Fruit fly (Drosophila melanogaster) whole organism, pupa: ENCODE data around the gene ssp2.

ENCODE experiments used
- CG10348 ChIP-seq: fragments of 200-800 bp; sonication (Bioruptor generic); IDR thresholded peaks from 2 replicates; pipeline ENCODE4 v1.3.6; 2022; ENCODE audit warnings: missing biosample characterization, missing genetic modification characterization
- CG14655 ChIP-seq: fragments of 200-800 bp; sonication (Bioruptor generic); optimal IDR thresholded peaks from 3 replicates; lab custom pipeline; 2017; ENCODE audit warnings: mild to moderate bottlenecking, missing biosample characterization, missing genetic modification reagents, missing genetic modification characterization
- CG32121 ChIP-seq: fragments of 200-800 bp; sonication (Bioruptor generic); IDR thresholded peaks from 2 replicates; pipeline ENCODE4 v1.3.6; 2022; ENCODE audit warnings: missing biosample characterization, missing genetic modification characterization
- CG34367 ChIP-seq: fragments of 200-800 bp; sonication (Bioruptor generic); optimal IDR thresholded peaks from 2 replicates; lab custom pipeline; 2018; ENCODE audit warnings: missing biosample characterization, mild to moderate bottlenecking, missing genetic modification characterization
- CG9948 ChIP-seq: fragments of 200-800 bp; sonication (Bioruptor generic); optimal IDR thresholded peaks from 2 replicates; lab custom pipeline; 2018; ENCODE audit warnings: missing biosample characterization, mild to moderate bottlenecking, missing genetic modification characterization, moderate library complexity
- D1 ChIP-seq: fragments of 200-800 bp; sonication (Bioruptor generic); optimal IDR thresholded peaks from 2 replicates; lab custom pipeline; 2018; ENCODE audit warnings: missing biosample characterization, mild to moderate bottlenecking, missing genetic modification characterization, moderate library complexity
- EcR ChIP-seq: fragments of 200-800 bp; sonication (Bioruptor generic); optimal IDR thresholded peaks from 3 replicates; lab custom pipeline; 2019; ENCODE audit warnings: missing biosample characterization, missing genetic modification characterization, mild to moderate bottlenecking, moderate library complexity, missing genetic modification reagents
- Ets98B ChIP-seq: fragments of 200-800 bp; sonication (Bioruptor generic); IDR thresholded peaks from 2 replicates; pipeline ENCODE4 v1.3.6; 2022; ENCODE audit warnings: missing biosample characterization, missing genetic modification characterization
- Pif1A ChIP-seq: fragments of 200-800 bp; sonication (Bioruptor generic); optimal IDR thresholded peaks from 3 replicates; lab custom pipeline; 2016; ENCODE audit warnings: missing biosample characterization, missing genetic modification characterization
- Snoo ChIP-seq: fragments of 200-800 bp; sonication (Bioruptor generic); optimal IDR thresholded peaks from 3 replicates; lab custom pipeline; 2017; ENCODE audit warnings: missing biosample characterization, mild to moderate bottlenecking, missing genetic modification characterization, inconsistent platforms
- fd96Ca ChIP-seq: fragments of 200-800 bp; sonication (Bioruptor generic); IDR thresholded peaks from 3 replicates; pipeline ENCODE4 v1.3.6; 2022; ENCODE audit warnings: missing biosample characterization, missing genetic modification characterization
- rn ChIP-seq: fragments of 200-800 bp; sonication (Bioruptor generic); IDR thresholded peaks from 2 replicates; pipeline ENCODE4 v1.3.6; 2022; ENCODE audit warnings: missing biosample characterization, missing genetic modification characterization

dm6 chr3L:14001658-14002523 lies 36.9 kb downstream of the ssp2 start, which contains the start of the genes Nprl3 and upSET:
- TF ChIP-seq Ets98B (GFP tag; lab: Robert Waterston, UW) (no peak), fd96Ca (GFP tag; lab: Robert Waterston, UW) (no peak; the same call in 2 of the 3 replicates), CG10348 (GFP tag; lab: Robert Waterston, UW) (no peak), D1 (no peak), CG32121 (GFP tag; lab: Robert Waterston, UW) (no peak), CG14655 (GFP tag; lab: Kevin White, UChicago) (no peak), CG9948 (tag; lab: Kevin White, UChicago) (no peak), EcR (GFP tag; lab: Kevin White, UChicago) (no peak), Pif1A (GFP tag; lab: Kevin White, UChicago) (no peak), Snoo (tag; lab: Kevin White, UChicago) (no peak), CG34367 (tag; lab: Kevin White, UChicago) (no peak), rn (GFP tag; lab: Robert Waterston, UW) (no peak)
